Fruit fly (Drosophila melanogaster) whole organism, adult: ENCODE results near the gene CG7326.

Source experiments
- CG11617 ChIP-seq: fragments of 200-800 bp; sonication (Bioruptor generic); optimal IDR thresholded peaks from 2 replicates; lab custom pipeline; 2017; ENCODE audit warnings: mild to moderate bottlenecking, missing biosample characterization, missing genetic modification reagents, missing genetic modification characterization
- CG12768 ChIP-seq: fragments of 200-800 bp; sonication (Bioruptor generic); optimal IDR thresholded peaks from 2 replicates; lab custom pipeline; 2017; ENCODE audit warnings: missing biosample characterization, missing genetic modification characterization, mild to moderate bottlenecking, moderate library complexity, missing genetic modification reagents
- CG1620 ChIP-seq: fragments of 200-800 bp; sonication (Bioruptor generic); optimal IDR thresholded peaks from 2 replicates; lab custom pipeline; 2016; ENCODE audit warnings: missing biosample characterization, missing genetic modification characterization
- CG33017 ChIP-seq: fragments of 200-800 bp; sonication (Bioruptor generic); optimal IDR thresholded peaks from 2 replicates; lab custom pipeline; 2018; ENCODE audit warnings: missing biosample characterization, mild to moderate bottlenecking, missing genetic modification characterization, moderate library complexity
- CG5204 ChIP-seq: fragments of 200-800 bp; sonication (Bioruptor generic); optimal IDR thresholded peaks from 2 replicates; lab custom pipeline; 2016; ENCODE audit warnings: missing biosample characterization, missing genetic modification characterization
- CG7101 ChIP-seq: fragments of 200-800 bp; sonication (Bioruptor generic); optimal IDR thresholded peaks from 2 replicates; lab custom pipeline; 2018; ENCODE audit warnings: missing biosample characterization, mild to moderate bottlenecking, missing genetic modification characterization, moderate library complexity
- Mnt ChIP-seq: fragments of 200-800 bp; sonication (Bioruptor generic); optimal IDR thresholded peaks from 2 replicates; lab custom pipeline; 2016; ENCODE audit warnings: missing biosample characterization, mild to moderate bottlenecking, missing genetic modification characterization
- bab1 ChIP-seq: fragments of 200-800 bp; sonication (Bioruptor generic); optimal IDR thresholded peaks from 3 replicates; lab custom pipeline; 2019; ENCODE audit warnings: missing biosample characterization, mild to moderate bottlenecking, missing genetic modification characterization, moderate library complexity
- cnc ChIP-seq, 2 experiments: fragments of >200 bp; optimal IDR thresholded peaks; 2 replicates each; lab custom pipeline; 2017
- kay ChIP-seq: fragments of 200-800 bp; sonication (Bioruptor generic); peaks from one replicate; lab custom pipeline; 2016; ENCODE audit warnings: missing biosample characterization, missing genetic modification characterization, borderline replicate concordance
- ovo ChIP-seq: fragments of 200-800 bp; sonication (Bioruptor generic); optimal IDR thresholded peaks from 2 replicates; lab custom pipeline; 2016; ENCODE audit warnings: missing biosample characterization, missing genetic modification characterization
- pad ChIP-seq: fragments of 200-800 bp; sonication (Bioruptor generic); optimal IDR thresholded peaks from 3 replicates; lab custom pipeline; 2017; ENCODE audit warnings: missing biosample characterization, missing genetic modification characterization, mild to moderate bottlenecking, moderate library complexity, missing genetic modification reagents

DNA sequence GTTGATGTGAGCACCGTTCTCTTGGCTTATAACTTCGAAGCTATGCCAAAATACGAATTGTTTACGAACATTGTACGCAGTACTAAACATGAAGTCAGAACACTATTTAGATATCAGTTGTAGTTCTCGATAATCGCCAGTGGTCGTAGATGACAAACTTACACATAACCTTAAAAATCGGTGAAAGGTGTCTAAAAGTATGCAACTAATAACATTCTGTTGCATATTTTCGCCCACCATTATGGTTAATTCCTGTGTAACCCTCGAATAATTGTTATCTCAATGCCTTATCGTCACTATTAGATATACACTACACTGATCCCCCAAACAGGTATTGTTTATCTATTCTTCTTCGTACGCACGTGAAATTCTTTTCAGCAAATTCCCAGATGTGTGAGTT, 48.6 kb downstream of the CG7326 start:
- TF ChIP-seq bab1 (GFP tag; lab: Kevin White, UChicago) (no peak), ovo (GFP tag; lab: Kevin White, UChicago) (no peak), pad (GFP tag; lab: Kevin White, UChicago) (no peak), kay (GFP tag; lab: Kevin White, UChicago) (no peak), CG33017 (tag; lab: Kevin White, UChicago) (no peak), CG7101 (no peak), CG5204 (GFP tag; lab: Kevin White, UChicago) (no peak), CG11617 (GFP tag; lab: Kevin White, UChicago) (no peak), CG12768 (no peak), cnc (optimal IDR thresholded peaks at IDR 0.05; lab: Kevin White, UChicago) (no peak), CG1620 (GFP tag; lab: Kevin White, UChicago) (no peak), Mnt (GFP tag; lab: Kevin White, UChicago) (no peak)
